Fruit fly (Drosophila melanogaster): ENCODE data around the gene shop.

Gene shop

dm6 chrX:18848338-18849021 is at the start of gene shop (continued):
- peak; percentile 80 for TF ChIP-seq D19B (GFP tag; optimal IDR thresholded peaks at IDR 0.05)
- TF ChIP-seq CG4282 (GFP tag; optimal IDR thresholded peaks at IDR 0.05): no peak
- TF ChIP-seq CG16813 (GFP tag; IDR thresholded peaks at IDR 0.05; ENCODE audit: partially characterized antibody): peak; percentile 46; the same call in 2 of the 3 replicates
- peak; percentile 76; the same call in 2 of the 3 replicates for TF ChIP-seq zfh1 (GFP tag; IDR thresholded peaks at IDR 0.05)
- TF ChIP-seq CG11247 (GFP tag; IDR thresholded peaks at IDR 0.05): peak; percentile 73
- TF ChIP-seq mld (GFP tag; IDR thresholded peaks at IDR 0.05; ENCODE audit: partially characterized antibody): no peak
- TF ChIP-seq ems (GFP tag; optimal IDR thresholded peaks at IDR 0.05): peak; percentile 68
- peak; percentile 71 for TF ChIP-seq CG4328 (GFP tag; optimal IDR thresholded peaks at IDR 0.05)
- peak; percentile 63; the same call in 1 of the 2 replicates for TF ChIP-seq CG32532 (GFP tag; IDR thresholded peaks at IDR 0.05)
- no peak for TF ChIP-seq CG2199 (GFP tag; IDR thresholded peaks at IDR 0.05)
- TF ChIP-seq MESR4 (GFP tag; optimal IDR thresholded peaks at IDR 0.05): no peak
- TF ChIP-seq CG7357 (GFP tag; IDR thresholded peaks at IDR 0.05): peak; percentile 68; the same call in 2 of the 3 replicates
- TF ChIP-seq E2f1 (GFP tag; IDR thresholded peaks at IDR 0.05): peak; percentile 69
- TF ChIP-seq Med (GFP tag): peak; percentile 90
- TF ChIP-seq CG12769 (tag; optimal IDR thresholded peaks at IDR 0.05): peak; percentile 89
- peak; percentile 63 for TF ChIP-seq slp2 (GFP tag; optimal IDR thresholded peaks at IDR 0.05)
- peak; percentile 80 for TF ChIP-seq Ptx1 (GFP tag; IDR thresholded peaks at IDR 0.05)
- no peak for TF ChIP-seq her (GFP tag; optimal IDR thresholded peaks at IDR 0.05)
- TF ChIP-seq Sin3A (optimal IDR thresholded peaks at IDR 0.05): no peak
- TF ChIP-seq pita (GFP tag; optimal IDR thresholded peaks at IDR 0.05): no peak
- TF ChIP-seq CG8290 (GFP tag; optimal IDR thresholded peaks at IDR 0.05): peak; percentile 64
- peak in 1 of 2 experiments; percentile 85 for TF ChIP-seq CG8290 (tag; optimal IDR thresholded peaks at IDR 0.05)
- no peak for TF ChIP-seq ac (GFP tag; optimal IDR thresholded peaks at IDR 0.05)
- no peak for TF ChIP-seq CG9797 (GFP tag; optimal IDR thresholded peaks at IDR 0.05)
- peak; percentile 33; the same call in 1 of the 2 replicates for TF ChIP-seq Ravus (GFP tag; IDR thresholded peaks at IDR 0.05)
- peak; percentile 89 for TF ChIP-seq CG15269 (tag; optimal IDR thresholded peaks at IDR 0.05)
- TF ChIP-seq tin (GFP tag; optimal IDR thresholded peaks at IDR 0.05): peak; percentile 82
- peak; percentile 78 to 81 for TF ChIP-seq bsh (GFP tag; optimal IDR thresholded peaks at IDR 0.05)
- TF ChIP-seq fd102C (GFP tag; optimal IDR thresholded peaks at IDR 0.05): no peak
- TF ChIP-seq CG13123 (GFP tag; optimal IDR thresholded peaks at IDR 0.05): peak; percentile 72
- peak; percentile 78 for TF ChIP-seq jing (GFP tag; optimal IDR thresholded peaks at IDR 0.05)
- TF ChIP-seq mam (GFP tag; optimal IDR thresholded peaks at IDR 0.05): peak; percentile 82
- peak; percentile 80 for TF ChIP-seq CG17385 (GFP tag; optimal IDR thresholded peaks at IDR 0.05)
- peak; percentile 93 for TF ChIP-seq row (GFP tag; IDR thresholded peaks at IDR 0.05)
- TF ChIP-seq CG13624 (GFP tag; optimal IDR thresholded peaks at IDR 0.05): peak; percentile 64
- TF ChIP-seq Opbp (GFP tag; IDR thresholded peaks at IDR 0.05; ENCODE audit: partially characterized antibody): 0 out of 3 replicates have a peak, but pooled peaks have one; percentile 24
- peak; percentile 73 for TF ChIP-seq Xrp1 (GFP tag; IDR thresholded peaks at IDR 0.05)
- TF ChIP-seq so (GFP tag; IDR thresholded peaks at IDR 0.05): peak; percentile 83; the same call in 2 of the 3 replicates
- no peak for TF ChIP-seq CG2129 (GFP tag; IDR thresholded peaks at IDR 0.05; ENCODE audit: partially characterized antibody)
- TF ChIP-seq Aef1 (GFP tag; IDR thresholded peaks at IDR 0.05): peak; percentile 71
- peak; percentile 61 for TF ChIP-seq CG34376 (GFP tag; optimal IDR thresholded peaks at IDR 0.05)
- no peak for TF ChIP-seq usp (GFP tag; optimal IDR thresholded peaks at IDR 0.05)
- peak; percentile 90 for TF ChIP-seq Meics (GFP tag; optimal IDR thresholded peaks at IDR 0.05)
- TF ChIP-seq peb (GFP tag; IDR thresholded peaks at IDR 0.05): no peak
- TF ChIP-seq CG15696 (tag; optimal IDR thresholded peaks at IDR 0.05): peak; percentile 64
- peak; percentile 66; the same call in 1 of the 2 replicates for TF ChIP-seq Drgx (GFP tag; IDR thresholded peaks at IDR 0.05)
- TF ChIP-seq chif (GFP tag; optimal IDR thresholded peaks at IDR 0.05): peak; percentile 34 to 79
- TF ChIP-seq CG34224 (GFP tag; IDR thresholded peaks at IDR 0.05; ENCODE audit: partially characterized antibody): peak; percentile 32; the same call in 2 of the 3 replicates
- peak; percentile 91 for TF ChIP-seq CG2120 (GFP tag; optimal IDR thresholded peaks at IDR 0.05)
- TF ChIP-seq nau (GFP tag; optimal IDR thresholded peaks at IDR 0.05): no peak
